Fruit fly (Drosophila melanogaster) S2 (cell line): ENCODE measurements around the gene TwdlY.

Source experiments
- CG8478 ChIP-seq: fragments of >200 bp; optimal IDR thresholded peaks from 2 replicates; lab custom pipeline; 2018
- CTCF ChIP-seq, 2 experiments: fragments of >200 bp; optimal IDR thresholded peaks; 2 replicates each; lab custom pipeline; 2018

DNA sequence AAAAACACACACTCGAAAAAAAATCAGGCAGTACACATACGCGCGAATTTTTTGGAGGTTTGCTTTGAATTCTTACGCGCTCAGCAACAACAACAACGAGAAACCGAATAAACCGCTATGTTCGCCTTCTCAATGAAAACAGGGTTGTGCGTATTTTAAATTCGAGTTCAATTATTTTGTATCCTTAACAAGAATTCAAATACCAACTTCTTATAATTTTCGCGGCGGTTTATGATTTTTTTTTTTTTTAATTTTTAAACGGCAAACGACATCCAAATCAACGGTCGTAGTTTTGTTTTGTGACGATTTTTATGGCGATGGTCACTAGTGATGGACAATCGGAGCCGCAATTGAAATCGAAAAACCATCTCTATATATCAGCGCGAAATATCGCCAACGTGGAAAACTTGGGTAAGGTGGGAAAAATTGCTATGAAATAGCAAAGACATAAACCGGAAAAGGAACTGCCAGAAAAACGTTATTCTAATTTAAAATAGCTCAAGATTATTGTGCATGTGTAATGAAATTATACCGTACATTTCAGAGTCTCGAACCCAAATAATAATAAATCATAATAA, 16.9 kb downstream of the TwdlY start, which contains the start of gene goe:
- TF ChIP-seq CTCF (optimal IDR thresholded peaks at IDR 0.05; lab: Kevin White, UChicago) (peak; percentile 18 to 63), CG8478 (lab: Kevin White, UChicago) (no peak)
